Fruit fly (Drosophila melanogaster): ENCODE data around the gene CG31697.

CG31697 gene

dm6 chr2L:19577187-19577765 is 42.0 kb downstream of the CG31697 start, which contains the start of the genes spi and msb1l (continued):
- peak; percentile 65 for TF ChIP-seq CG2678 (tag; optimal IDR thresholded peaks at IDR 0.05)
- TF ChIP-seq CG10979 (tag; optimal IDR thresholded peaks at IDR 0.05) = peak; percentile 19
- TF ChIP-seq inv (GFP tag; IDR thresholded peaks at IDR 0.05; ENCODE audit: partially characterized antibody) = peak; percentile 56; the same call in 1 of the 2 replicates
- peak; percentile 36 for TF ChIP-seq CG13775 (GFP tag; optimal IDR thresholded peaks at IDR 0.05)
- peak; percentile 76 for TF ChIP-seq Sry-δ (GFP tag; optimal IDR thresholded peaks at IDR 0.05)
- no peak for TF ChIP-seq CG4730 (GFP tag; IDR thresholded peaks at IDR 0.05)
- no peak for TF ChIP-seq dimm (GFP tag; IDR thresholded peaks at IDR 0.05)
- no peak for TF ChIP-seq pros (GFP tag; optimal IDR thresholded peaks at IDR 0.05)
- peak; percentile 33; the same call in 1 of the 2 replicates for TF ChIP-seq Dref (GFP tag; IDR thresholded peaks at IDR 0.05)
- TF ChIP-seq knrl (GFP tag; IDR thresholded peaks at IDR 0.05; ENCODE audit: partially characterized antibody) = peak; percentile 70
- no peak for TF ChIP-seq CG3407 (GFP tag; optimal IDR thresholded peaks at IDR 0.05)
- peak; percentile 21 for TF ChIP-seq cato (GFP tag; optimal IDR thresholded peaks at IDR 0.05; ENCODE audit: borderline replicate concordance)
- no peak for TF ChIP-seq CG7963 (GFP tag; IDR thresholded peaks at IDR 0.05; ENCODE audit: partially characterized antibody)
- TF ChIP-seq MTF-1 (GFP tag; optimal IDR thresholded peaks at IDR 0.05; ENCODE audit: borderline replicate concordance) = no peak
- no peak for TF ChIP-seq pb (GFP tag; optimal IDR thresholded peaks at IDR 0.05)
- TF ChIP-seq gt (GFP tag; IDR thresholded peaks at IDR 0.05) = no peak
- TF ChIP-seq gcm (GFP tag; optimal IDR thresholded peaks at IDR 0.05) = no peak
- peak; percentile 52 for TF ChIP-seq CG32772 (GFP tag; IDR thresholded peaks at IDR 0.05)
- TF ChIP-seq unpg (GFP tag; optimal IDR thresholded peaks at IDR 0.05) = no peak
- TF ChIP-seq Fer2 (tag; optimal IDR thresholded peaks at IDR 0.05) = peak; percentile 42
- TF ChIP-seq cwo (GFP tag; optimal IDR thresholded peaks at IDR 0.05) = peak; percentile 25
- no peak for TF ChIP-seq Bteb2 (GFP tag; optimal IDR thresholded peaks at IDR 0.05)
- TF ChIP-seq Dfd (GFP tag; optimal IDR thresholded peaks at IDR 0.05) = no peak
- no peak for TF ChIP-seq Vsx1 (GFP tag; optimal IDR thresholded peaks at IDR 0.05)
- 0 out of 2 replicates have a peak, but pooled peaks have one; percentile 3 for TF ChIP-seq CG17328 (GFP tag; IDR thresholded peaks at IDR 0.05)
- TF ChIP-seq z (GFP tag; IDR thresholded peaks at IDR 0.05) = no peak
- TF ChIP-seq oc (tag; optimal IDR thresholded peaks at IDR 0.05) = no peak
- TF ChIP-seq CG6272 (GFP tag; IDR thresholded peaks at IDR 0.05) = peak; percentile 7; the same call in 1 of the 2 replicates
- TF ChIP-seq CG8359 (GFP tag; optimal IDR thresholded peaks at IDR 0.05; ENCODE audit: borderline replicate concordance) = no peak
- TF ChIP-seq CG1602 (GFP tag; optimal IDR thresholded peaks at IDR 0.05) = peak; percentile 63
- TF ChIP-seq CG14667 (GFP tag; IDR thresholded peaks at IDR 0.05) = 0 out of 2 replicates have a peak, but pooled peaks have one; percentile 22
- no peak for TF ChIP-seq esg (GFP tag; conservative IDR thresholded peaks at IDR 0.05)
- TF ChIP-seq CG12104 (GFP tag; optimal IDR thresholded peaks at IDR 0.05) = peak; percentile 71

dm6 chr2L:19579995-19580578 is 44.8 kb downstream of the CG31697 start, which contains the start of gene Pmvk:
Gene Pmvk (minus strand): TSS chr2L:19580351.
- TF ChIP-seq ac (GFP tag; optimal IDR thresholded peaks at IDR 0.05) (no peak), CG9727 (GFP tag; optimal IDR thresholded peaks at IDR 0.05) (no peak), CG10543 (GFP tag; optimal IDR thresholded peaks at IDR 0.05) (no peak), salm (tag; optimal IDR thresholded peaks at IDR 0.05) (no peak), Ets97D (GFP tag; optimal IDR thresholded peaks at IDR 0.05) (no peak), CG17568 (GFP tag; optimal IDR thresholded peaks at IDR 0.05) (no peak), NC2β (GFP tag; optimal IDR thresholded peaks at IDR 0.05) (no peak), CG10267 (tag; optimal IDR thresholded peaks at IDR 0.05) (peak; percentile 42), CG7745 (tag; optimal IDR thresholded peaks at IDR 0.05) (no peak), gem (tag; optimal IDR thresholded peaks at IDR 0.05) (no peak), CG3163 (GFP tag; optimal IDR thresholded peaks at IDR 0.05) (no peak), Nf-YB (GFP tag; optimal IDR thresholded peaks at IDR 0.05) (no peak), Fer2 (tag; optimal IDR thresholded peaks at IDR 0.05) (no peak), CG6254 (GFP tag; optimal IDR thresholded peaks at IDR 0.05) (no peak), CG11504 (tag; optimal IDR thresholded peaks at IDR 0.05) (no peak), CG12071 (GFP tag; optimal IDR thresholded peaks at IDR 0.05) (no peak), CG13775 (GFP tag; optimal IDR thresholded peaks at IDR 0.05) (no peak), Vsx1 (GFP tag; optimal IDR thresholded peaks at IDR 0.05) (no peak), CG6175 (GFP tag; IDR thresholded peaks at IDR 0.05) (no peak)

All from whole organism, embryonic.